Worm (Caenorhabditis elegans): Measurements from ENCODE around the gene rei-1.

- no peak for TF ChIP-seq sea-1 (GFP tag; conservative IDR thresholded peaks at IDR 0.05)
- TF ChIP-seq hnd-1 (tag; optimal IDR thresholded peaks at IDR 0.05): no peak
- no peak for TF ChIP-seq flt-1 (GFP tag; IDR thresholded peaks at IDR 0.05)
- TF ChIP-seq tra-4 (tag; optimal IDR thresholded peaks at IDR 0.05): no peak
- no peak for TF ChIP-seq ets-7 (tag; optimal IDR thresholded peaks at IDR 0.05)
- no peak for TF ChIP-seq ceh-36 (tag; optimal IDR thresholded peaks at IDR 0.05)
- TF ChIP-seq ama-1 (optimal IDR thresholded peaks at IDR 0.05): no peak
- TF ChIP-seq hmbx-1 (tag; optimal IDR thresholded peaks at IDR 0.05): no peak
- TF ChIP-seq ceh-13 (GFP tag; optimal IDR thresholded peaks at IDR 0.05): no peak
- TF ChIP-seq tbx-11 (GFP tag; IDR thresholded peaks at IDR 0.05): no peak
- TF ChIP-seq B0310.2 (tag; optimal IDR thresholded peaks at IDR 0.05): no peak
These were observed 17.1 kb upstream of the rei-1 start, which contains the start of gene unc-103 for ce11 chrIII:4115085-4115484.

Data from whole organism, early embryonic.